Fruit fly (Drosophila melanogaster) whole organism, embryonic: ENCODE measurements around the gene CAH1.

ENCODE experiments used
- Atf3 ChIP-seq: fragments of 200-800 bp; sonication (Bioruptor generic); optimal IDR thresholded peaks from 3 replicates; lab custom pipeline; 2016; ENCODE audit warnings: missing biosample characterization, missing genetic modification characterization
- CG10543 ChIP-seq: fragments of 200-800 bp; sonication (Bioruptor generic); optimal IDR thresholded peaks from 3 replicates; lab custom pipeline; 2017; ENCODE audit warnings: missing biosample characterization, mild to moderate bottlenecking, missing genetic modification characterization, moderate library complexity
- CG12236 ChIP-seq: fragments of 200-800 bp; sonication (Bioruptor generic); optimal IDR thresholded peaks from 2 replicates; lab custom pipeline; 2016; ENCODE audit warnings: missing biosample characterization, missing genetic modification characterization
- CG12769 ChIP-seq: fragments of 200-800 bp; sonication (Bioruptor generic); optimal IDR thresholded peaks from 2 replicates; lab custom pipeline; 2019; ENCODE audit warnings: missing biosample characterization, mild to moderate bottlenecking, missing genetic modification characterization, moderate library complexity
- CG13894 ChIP-seq: fragments of 200-800 bp; sonication (Bioruptor generic); optimal IDR thresholded peaks from 3 replicates; lab custom pipeline; 2018; ENCODE audit warnings: missing biosample characterization, mild to moderate bottlenecking, missing genetic modification characterization, moderate library complexity
- CG14050 ChIP-seq: fragments of 200-800 bp; sonication (Bioruptor generic); IDR thresholded peaks from 3 replicates; pipeline ENCODE4 v1.3.6; 2022; ENCODE audit warnings: missing biosample characterization, missing genetic modification characterization
- CG14441 ChIP-seq: fragments of 200-800 bp; sonication (Bioruptor generic); IDR thresholded peaks from 2 replicates; pipeline ENCODE4 v1.3.6; 2022; ENCODE audit warnings: missing biosample characterization, missing genetic modification characterization
- CG14710 ChIP-seq: fragments of 200-800 bp; sonication (Bioruptor generic); optimal IDR thresholded peaks from 3 replicates; lab custom pipeline; 2019; ENCODE audit warnings: missing biosample characterization, mild to moderate bottlenecking, missing genetic modification characterization, moderate library complexity
- CG18599 ChIP-seq: fragments of 200-800 bp; sonication (Bioruptor generic); optimal IDR thresholded peaks from 3 replicates; lab custom pipeline; 2017; ENCODE audit warnings: missing biosample characterization, missing genetic modification characterization, mild to moderate bottlenecking, moderate library complexity, missing genetic modification reagents
- CG2199 ChIP-seq: fragments of 200-800 bp; sonication (Bioruptor generic); IDR thresholded peaks from 3 replicates; pipeline ENCODE4 v1.3.6; 2022; ENCODE audit warnings: missing biosample characterization, missing genetic modification characterization
- CG31388 ChIP-seq: fragments of 200-800 bp; sonication (Bioruptor generic); optimal IDR thresholded peaks from 2 replicates; lab custom pipeline; 2016; ENCODE audit warnings: missing biosample characterization, missing genetic modification characterization
- CG34376 ChIP-seq: fragments of 200-800 bp; sonication (Bioruptor generic); optimal IDR thresholded peaks from 2 replicates; lab custom pipeline; 2018; ENCODE audit warnings: missing biosample characterization, mild to moderate bottlenecking, missing genetic modification characterization
- CG4730 ChIP-seq: fragments of 200-800 bp; sonication (Bioruptor generic); IDR thresholded peaks from 2 replicates; pipeline ENCODE4 v1.3.6; 2022; ENCODE audit warnings: missing biosample characterization, missing genetic modification characterization
- CG4854 ChIP-seq: fragments of 200-800 bp; sonication (Bioruptor generic); optimal IDR thresholded peaks from 2 replicates; lab custom pipeline; 2016; ENCODE audit warnings: missing biosample characterization, missing genetic modification characterization, inconsistent platforms
- CG5953 ChIP-seq: fragments of 200-800 bp; sonication (Bioruptor generic); IDR thresholded peaks from 2 replicates; pipeline ENCODE4 v1.3.6; 2022; ENCODE audit warnings: missing biosample characterization, missing genetic modification characterization
- CG6683 ChIP-seq: fragments of 200-800 bp; sonication (Bioruptor generic); optimal IDR thresholded peaks from 2 replicates; lab custom pipeline; 2017; ENCODE audit warnings: missing biosample characterization, mild to moderate bottlenecking, missing genetic modification characterization, missing genetic modification reagents
- CG7271 ChIP-seq: fragments of 200-800 bp; sonication (Bioruptor generic); optimal IDR thresholded peaks from 2 replicates; lab custom pipeline; 2018; ENCODE audit warnings: missing biosample characterization, mild to moderate bottlenecking, missing genetic modification characterization, moderate library complexity
- CG8388 ChIP-seq: fragments of 200-800 bp; sonication (Bioruptor generic); optimal IDR thresholded peaks from 2 replicates; lab custom pipeline; 2019; ENCODE audit warnings: missing biosample characterization, mild to moderate bottlenecking, missing genetic modification characterization, moderate library complexity
- CG9437 ChIP-seq: fragments of 200-800 bp; sonication (Bioruptor generic); optimal IDR thresholded peaks from 2 replicates; lab custom pipeline; 2018; ENCODE audit warnings: missing biosample characterization, mild to moderate bottlenecking, missing genetic modification characterization
- CG9932 ChIP-seq: fragments of 200-800 bp; sonication (Bioruptor generic); IDR thresholded peaks from 2 replicates; pipeline ENCODE4 v1.3.6; 2022; ENCODE audit warnings: missing biosample characterization, missing genetic modification characterization
- CTCF ChIP-seq: fragments of 200-800 bp; sonication (Bioruptor generic); optimal IDR thresholded peaks from 2 replicates; lab custom pipeline; 2017; ENCODE audit warnings: missing biosample characterization, mild to moderate bottlenecking, missing genetic modification characterization, moderate library complexity
- Deaf1 ChIP-seq: fragments of 200-800 bp; optimal IDR thresholded peaks from 3 replicates; lab custom pipeline; 2019; ENCODE audit warnings: missing biosample characterization, mild to moderate bottlenecking, missing genetic modification characterization, moderate library complexity
- Dp ChIP-seq: fragments of 200-800 bp; sonication (Bioruptor generic); optimal IDR thresholded peaks from 2 replicates; lab custom pipeline; 2018; ENCODE audit warnings: missing biosample characterization, mild to moderate bottlenecking, missing genetic modification characterization, moderate library complexity
- E2f2 ChIP-seq: fragments of 200-800 bp; sonication (Bioruptor generic); IDR thresholded peaks from 2 replicates; pipeline ENCODE4 v1.3.6; 2022; ENCODE audit warnings: missing biosample characterization, missing genetic modification characterization
- H15 ChIP-seq: fragments of 200-800 bp; sonication (Bioruptor generic); IDR thresholded peaks from 3 replicates; pipeline ENCODE4 v1.3.6; 2022; ENCODE audit warnings: missing biosample characterization, missing genetic modification characterization
- MTF-1 ChIP-seq: fragments of 200-800 bp; sonication (Bioruptor generic); optimal IDR thresholded peaks from 2 replicates; lab custom pipeline; 2018; ENCODE audit warnings: missing biosample characterization, mild to moderate bottlenecking, missing genetic modification characterization, borderline replicate concordance
- NC2α ChIP-seq: fragments of 200-800 bp; sonication (Bioruptor generic); optimal IDR thresholded peaks from 2 replicates; lab custom pipeline; 2016; ENCODE audit warnings: missing biosample characterization, missing genetic modification characterization
- Oaz ChIP-seq: fragments of 200-800 bp; sonication (Bioruptor generic); IDR thresholded peaks from 2 replicates; pipeline ENCODE4 v1.3.6; 2022; ENCODE audit warnings: missing biosample characterization, missing genetic modification characterization
- Oli ChIP-seq: fragments of 200-800 bp; sonication (Bioruptor generic); optimal IDR thresholded peaks from 2 replicates; lab custom pipeline; 2018; ENCODE audit warnings: missing biosample characterization, mild to moderate bottlenecking, missing genetic modification characterization, moderate library complexity
- Six4 ChIP-seq: fragments of 200-800 bp; sonication (Bioruptor generic); optimal IDR thresholded peaks from 2 replicates; lab custom pipeline; 2016; ENCODE audit warnings: missing biosample characterization, missing genetic modification characterization
- ase ChIP-seq: fragments of 200-800 bp; sonication (Bioruptor generic); IDR thresholded peaks from 3 replicates; pipeline ENCODE4 v1.3.6; 2022; ENCODE audit warnings: missing biosample characterization, missing genetic modification characterization
- br ChIP-seq: fragments of >200 bp; optimal IDR thresholded peaks from 2 replicates; lab custom pipeline; 2017
- chinmo ChIP-seq: fragments of 200-800 bp; sonication (Bioruptor generic); IDR thresholded peaks from 4 replicates; pipeline ENCODE4 v1.3.6; 2022; ENCODE audit warnings: missing biosample characterization, missing genetic modification characterization; ENCODE audit not compliant: partially characterized antibody
- da ChIP-seq: fragments of 200-800 bp; sonication (Bioruptor generic); optimal IDR thresholded peaks from 2 replicates; lab custom pipeline; 2016; ENCODE audit warnings: missing biosample characterization, missing genetic modification characterization
- dm ChIP-seq: fragments of 200-800 bp; sonication (Bioruptor generic); optimal IDR thresholded peaks from 3 replicates; lab custom pipeline; 2016; ENCODE audit warnings: missing biosample characterization, missing genetic modification characterization
- dmrt99B ChIP-seq: fragments of 200-800 bp; sonication (Bioruptor generic); optimal IDR thresholded peaks from 2 replicates; lab custom pipeline; 2018; ENCODE audit warnings: missing biosample characterization, mild to moderate bottlenecking, missing genetic modification characterization, moderate library complexity
- emc ChIP-seq: fragments of 200-800 bp; sonication (Bioruptor generic); optimal IDR thresholded peaks from 2 replicates; lab custom pipeline; 2016; ENCODE audit warnings: missing biosample characterization, missing genetic modification characterization
- hbn ChIP-seq: fragments of 200-800 bp; sonication (Bioruptor generic); IDR thresholded peaks from 2 replicates; pipeline ENCODE4 v1.3.6; 2022; ENCODE audit warnings: missing biosample characterization, missing genetic modification characterization; ENCODE audit not compliant: partially characterized antibody
- insv ChIP-seq, 2 experiments: fragments of 200-800 bp; sonication (Bioruptor generic); optimal IDR thresholded peaks; 3 replicates each; lab custom pipeline; 2016 to 2018; ENCODE audit warnings: missing biosample characterization in 2 of 2, missing genetic modification characterization in 2 of 2
- lab ChIP-seq: fragments of 200-800 bp; sonication (Bioruptor generic); optimal IDR thresholded peaks from 3 replicates; lab custom pipeline; 2017; ENCODE audit warnings: missing biosample characterization, missing genetic modification characterization, mild to moderate bottlenecking, moderate library complexity, missing genetic modification reagents
- mam ChIP-seq: fragments of 200-800 bp; sonication (Bioruptor generic); optimal IDR thresholded peaks from 3 replicates; lab custom pipeline; 2016; ENCODE audit warnings: missing biosample characterization, missing genetic modification characterization
- pfk ChIP-seq: fragments of 200-800 bp; sonication (Bioruptor generic); optimal IDR thresholded peaks from 2 replicates; lab custom pipeline; 2018; ENCODE audit warnings: missing biosample characterization, mild to moderate bottlenecking, missing genetic modification characterization, moderate library complexity
- schlank ChIP-seq: fragments of 200-800 bp; sonication (Bioruptor generic); optimal IDR thresholded peaks from 2 replicates; lab custom pipeline; 2018; ENCODE audit warnings: missing biosample characterization, mild to moderate bottlenecking, missing genetic modification characterization
- shn ChIP-seq: fragments of 200-800 bp; sonication (Bioruptor generic); optimal IDR thresholded peaks from 3 replicates; lab custom pipeline; 2016; ENCODE audit warnings: missing biosample characterization, missing genetic modification characterization
- sna ChIP-seq: fragments of 200-800 bp; sonication (Bioruptor generic); IDR thresholded peaks from 2 replicates; pipeline ENCODE4 v1.3.6; 2022; ENCODE audit warnings: missing biosample characterization, missing genetic modification characterization; ENCODE audit not compliant: partially characterized antibody
- ssp ChIP-seq: fragments of 200-800 bp; sonication (Bioruptor generic); IDR thresholded peaks from 2 replicates; pipeline ENCODE4 v1.3.6; 2022; ENCODE audit warnings: missing biosample characterization, missing genetic modification characterization
- twi ChIP-seq: fragments of 200-800 bp; optimal IDR thresholded peaks from 2 replicates; lab custom pipeline; 2019; ENCODE audit warnings: missing biosample characterization, mild to moderate bottlenecking, missing genetic modification characterization, moderate library complexity
- unc-4 ChIP-seq: fragments of 200-800 bp; sonication (Bioruptor generic); IDR thresholded peaks from 2 replicates; pipeline ENCODE4 v1.3.6; 2022; ENCODE audit warnings: missing biosample characterization, missing genetic modification characterization; ENCODE audit not compliant: partially characterized antibody
- usp ChIP-seq: fragments of >200 bp; optimal IDR thresholded peaks from 2 replicates; lab custom pipeline; 2017; ENCODE audit warnings: missing biosample characterization, missing genetic modification characterization

CAH1 gene

DNA sequence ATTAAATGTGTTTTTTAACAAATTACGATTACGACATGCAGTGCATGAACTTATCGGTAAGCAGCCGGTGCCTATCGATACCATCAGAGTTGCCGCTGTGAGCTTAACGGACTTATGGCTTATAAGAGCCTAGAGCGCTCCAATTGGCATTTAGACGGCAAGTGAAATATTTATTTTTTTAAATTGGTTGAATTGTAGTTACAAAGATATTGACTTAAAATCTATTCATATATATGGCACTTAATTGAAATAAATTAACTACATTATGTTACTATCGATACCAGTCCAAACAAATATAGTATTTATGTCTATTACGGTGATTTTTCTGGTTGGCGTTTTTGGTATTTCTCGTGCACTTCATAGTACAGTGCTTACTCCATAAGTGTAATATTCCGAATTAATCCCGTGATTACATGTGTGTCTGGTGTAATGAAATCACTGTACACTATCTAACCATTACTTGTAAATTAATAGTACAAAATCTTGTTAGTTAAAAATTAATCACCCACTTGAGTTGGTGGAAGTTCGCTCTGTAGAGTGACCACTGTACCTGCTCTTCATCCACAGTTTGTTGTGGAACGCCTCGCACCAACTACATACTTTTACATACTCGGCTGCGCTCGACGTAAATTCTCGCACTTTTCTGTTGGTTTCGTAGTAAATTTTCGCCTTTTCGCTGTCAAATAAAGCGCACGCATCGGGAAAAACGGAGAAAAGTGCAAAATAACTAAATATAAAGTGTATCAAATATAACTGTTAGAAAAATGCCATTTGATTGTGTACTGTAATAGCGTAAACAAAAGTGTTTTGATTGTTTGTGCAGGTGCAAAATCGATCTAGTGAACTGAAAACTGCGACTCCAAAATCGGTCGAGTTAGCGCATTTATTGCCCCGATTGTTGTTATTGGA, 31.8 kb downstream of the CAH1 start, which contains the start of the genes mRpS23 and CenG1A (continued):
- TF ChIP-seq chinmo: 0 out of 4 replicates have a peak, but pooled peaks have one; percentile 36
- peak; percentile 96 for TF ChIP-seq CG9437 (GFP tag; lab: Kevin White, UChicago)
- TF ChIP-seq br (lab: Kevin White, UChicago): no peak
- peak; percentile 100 for TF ChIP-seq CG2199
- TF ChIP-seq CG12769 (tag; lab: Kevin White, UChicago): peak; percentile 100
- TF ChIP-seq insv (GFP tag; optimal IDR thresholded peaks at IDR 0.05; lab: Kevin White, UChicago): peak; percentile 73 to 89
- peak; percentile 99 for TF ChIP-seq CG7271
- peak; percentile 100 for TF ChIP-seq lab (GFP tag; lab: Kevin White, UChicago)
- peak; percentile 98 for TF ChIP-seq CG14710 (tag; lab: Kevin White, UChicago)
- no peak for TF ChIP-seq usp
- peak; percentile 82 for TF ChIP-seq CTCF (GFP tag; lab: Kevin White, UChicago)
- TF ChIP-seq Oli (tag; lab: Kevin White, UChicago): peak; percentile 100
- peak; percentile 99 for TF ChIP-seq CG12236 (GFP tag; lab: Kevin White, UChicago)
- TF ChIP-seq unc-4 (GFP tag; lab: Robert Waterston, UW): peak; percentile 82
- TF ChIP-seq CG6683 (GFP tag; lab: Kevin White, UChicago): peak; percentile 98
- TF ChIP-seq Dp (GFP tag; lab: Kevin White, UChicago): peak; percentile 60
- peak; percentile 97 for TF ChIP-seq ssp
- peak; percentile 100 for TF ChIP-seq CG14050 (GFP tag; lab: Robert Waterston, UW)
- TF ChIP-seq Oaz (GFP tag; lab: Robert Waterston, UW): peak; percentile 100
- TF ChIP-seq CG9932 (GFP tag; lab: Robert Waterston, UW): peak; percentile 100
- peak; percentile 99 for TF ChIP-seq CG34376 (GFP tag; lab: Kevin White, UChicago)
- peak; percentile 100 for TF ChIP-seq CG14441 (GFP tag; lab: Robert Waterston, UW)
- TF ChIP-seq emc (GFP tag; lab: Kevin White, UChicago): peak; percentile 99
- TF ChIP-seq CG4730 (GFP tag; lab: Robert Waterston, UW): peak; percentile 100
- TF ChIP-seq da (GFP tag; lab: Kevin White, UChicago): peak; percentile 99
- peak; percentile 100 for TF ChIP-seq Six4 (GFP tag; lab: Kevin White, UChicago)
- peak; percentile 99 for TF ChIP-seq NC2α
- peak; percentile 100 for TF ChIP-seq ase (GFP tag; lab: Robert Waterston, UW)
- peak; percentile 79 for TF ChIP-seq hbn (GFP tag; lab: Robert Waterston, UW)
- TF ChIP-seq CG13894: peak; percentile 99
- TF ChIP-seq CG5953 (GFP tag; lab: Robert Waterston, UW): peak; percentile 100
- TF ChIP-seq CG10543 (GFP tag; lab: Kevin White, UChicago): peak; percentile 99
- peak; percentile 99 for TF ChIP-seq dm (GFP tag; lab: Kevin White, UChicago)
- TF ChIP-seq schlank (tag; lab: Kevin White, UChicago): peak; percentile 100
- peak; percentile 99 for TF ChIP-seq MTF-1 (GFP tag; lab: Kevin White, UChicago)
- TF ChIP-seq shn (GFP tag; lab: Kevin White, UChicago): peak; percentile 99
- TF ChIP-seq twi: peak; percentile 98
- TF ChIP-seq H15 (GFP tag; lab: Robert Waterston, UW): peak; percentile 100
- TF ChIP-seq Atf3 (GFP tag; lab: Kevin White, UChicago): peak; percentile 100
- peak; percentile 100 for TF ChIP-seq CG8388 (GFP tag; lab: Kevin White, UChicago)
- TF ChIP-seq CG4854 (GFP tag; lab: Kevin White, UChicago): peak; percentile 100
- peak; percentile 100 for TF ChIP-seq mam
- TF ChIP-seq Deaf1: peak; percentile 91
- TF ChIP-seq CG31388 (GFP tag; lab: Kevin White, UChicago): peak; percentile 99
- TF ChIP-seq sna (GFP tag; lab: Robert Waterston, UW): peak; percentile 85
- TF ChIP-seq CG18599 (GFP tag; lab: Kevin White, UChicago): peak; percentile 100
- TF ChIP-seq E2f2 (GFP tag; lab: Robert Waterston, UW): peak; percentile 95
- TF ChIP-seq pfk (GFP tag; lab: Kevin White, UChicago): peak; percentile 81
- peak; percentile 100 for TF ChIP-seq dmrt99B
